Fruit fly (Drosophila melanogaster) whole organism, embryonic: ENCODE data around the gene CG45081.

Experiments used
- Atf3 ChIP-seq: fragments of 200-800 bp; sonication (Bioruptor generic); optimal IDR thresholded peaks from 3 replicates; lab custom pipeline; 2016; ENCODE audit warnings: missing biosample characterization, missing genetic modification characterization
- B-H2 ChIP-seq: fragments of 200-800 bp; sonication (Bioruptor generic); optimal IDR thresholded peaks from 2 replicates; lab custom pipeline; 2018; ENCODE audit warnings: missing biosample characterization, mild to moderate bottlenecking, missing genetic modification characterization
- CG10565 ChIP-seq: fragments of 200-800 bp; sonication (Bioruptor generic); optimal IDR thresholded peaks from 3 replicates; lab custom pipeline; 2016; ENCODE audit warnings: missing biosample characterization, mild to moderate bottlenecking, missing genetic modification characterization
- CG10654 ChIP-seq: fragments of 200-800 bp; sonication (Bioruptor generic); optimal IDR thresholded peaks from 2 replicates; lab custom pipeline; 2016; ENCODE audit warnings: missing biosample characterization, missing genetic modification characterization
- CG12236 ChIP-seq: fragments of 200-800 bp; sonication (Bioruptor generic); optimal IDR thresholded peaks from 2 replicates; lab custom pipeline; 2016; ENCODE audit warnings: missing biosample characterization, missing genetic modification characterization
- CG13296 ChIP-seq: fragments of 200-800 bp; sonication (Bioruptor generic); optimal IDR thresholded peaks from 3 replicates; lab custom pipeline; 2018; ENCODE audit warnings: missing biosample characterization, mild to moderate bottlenecking, missing genetic modification characterization
- CG13424 ChIP-seq: fragments of 200-800 bp; sonication (Bioruptor generic); optimal IDR thresholded peaks from 2 replicates; lab custom pipeline; 2019; ENCODE audit warnings: missing biosample characterization, mild to moderate bottlenecking, missing genetic modification characterization, moderate library complexity
- CG15514 ChIP-seq: fragments of 200-800 bp; sonication (Bioruptor generic); optimal IDR thresholded peaks from 3 replicates; lab custom pipeline; 2017; ENCODE audit warnings: missing biosample characterization, missing genetic modification characterization, mild to moderate bottlenecking, moderate library complexity, missing genetic modification reagents
- CG1602 ChIP-seq: fragments of 200-800 bp; sonication (Bioruptor generic); optimal IDR thresholded peaks from 3 replicates; lab custom pipeline; 2016; ENCODE audit warnings: missing biosample characterization, missing genetic modification characterization
- CG1647 ChIP-seq: fragments of 200-800 bp; sonication (Bioruptor generic); optimal IDR thresholded peaks from 3 replicates; lab custom pipeline; 2016; ENCODE audit warnings: missing biosample characterization, missing genetic modification characterization
- CG17829 ChIP-seq: fragments of 200-800 bp; optimal IDR thresholded peaks from 2 replicates; lab custom pipeline; 2019; ENCODE audit warnings: missing biosample characterization, mild to moderate bottlenecking, missing genetic modification characterization, moderate library complexity
- CG17912 ChIP-seq: fragments of 200-800 bp; sonication (Bioruptor generic); optimal IDR thresholded peaks from 2 replicates; lab custom pipeline; 2018; ENCODE audit warnings: missing biosample characterization, mild to moderate bottlenecking, missing genetic modification characterization
- CG2120 ChIP-seq: fragments of 200-800 bp; sonication (Bioruptor generic); optimal IDR thresholded peaks from 3 replicates; lab custom pipeline; 2016; ENCODE audit warnings: missing biosample characterization, missing genetic modification characterization
- CG3065 ChIP-seq: fragments of 200-800 bp; sonication (Bioruptor generic); optimal IDR thresholded peaks from 2 replicates; lab custom pipeline; 2016; ENCODE audit warnings: missing biosample characterization, missing genetic modification characterization
- CG31224 ChIP-seq: fragments of 200-800 bp; sonication (Bioruptor generic); IDR thresholded peaks from 2 replicates; pipeline ENCODE4 v1.3.6; 2022; ENCODE audit warnings: missing biosample characterization, missing genetic modification characterization
- CG34376 ChIP-seq: fragments of 200-800 bp; sonication (Bioruptor generic); optimal IDR thresholded peaks from 2 replicates; lab custom pipeline; 2018; ENCODE audit warnings: missing biosample characterization, mild to moderate bottlenecking, missing genetic modification characterization
- CG3838 ChIP-seq: fragments of 200-800 bp; sonication (Bioruptor generic); optimal IDR thresholded peaks from 3 replicates; lab custom pipeline; 2016; ENCODE audit warnings: missing biosample characterization, missing genetic modification characterization
- CG4820 ChIP-seq: fragments of 200-800 bp; sonication (Bioruptor generic); optimal IDR thresholded peaks from 3 replicates; lab custom pipeline; 2016; ENCODE audit warnings: missing biosample characterization, missing genetic modification characterization
- CG6654 ChIP-seq: fragments of 200-800 bp; sonication (Bioruptor generic); optimal IDR thresholded peaks from 2 replicates; lab custom pipeline; 2017; ENCODE audit warnings: missing biosample characterization, mild to moderate bottlenecking, missing genetic modification characterization
- CHES-1-like ChIP-seq: fragments of 200-800 bp; sonication (Bioruptor generic); optimal IDR thresholded peaks from 2 replicates; lab custom pipeline; 2016; ENCODE audit warnings: missing biosample characterization, missing genetic modification characterization
- CTCF ChIP-seq: fragments of 200-800 bp; sonication (Bioruptor generic); optimal IDR thresholded peaks from 2 replicates; lab custom pipeline; 2017; ENCODE audit warnings: missing biosample characterization, mild to moderate bottlenecking, missing genetic modification characterization, moderate library complexity
- Dll ChIP-seq: fragments of 200-800 bp; sonication (Bioruptor generic); IDR thresholded peaks from 4 replicates; pipeline ENCODE4 v1.3.6; 2022; ENCODE audit warnings: missing biosample characterization, missing genetic modification characterization; ENCODE audit not compliant: partially characterized antibody
- Doc2 ChIP-seq: fragments of 200-800 bp; sonication (Bioruptor generic); IDR thresholded peaks from 2 replicates; pipeline ENCODE4 v1.3.6; 2022; ENCODE audit warnings: missing biosample characterization, missing genetic modification characterization
- Ets65A ChIP-seq: fragments of 200-800 bp; sonication (Bioruptor generic); peaks from one replicate; lab custom pipeline; 2016; ENCODE audit warnings: missing biosample characterization, missing genetic modification characterization
- Fer2 ChIP-seq: fragments of 200-800 bp; sonication (Bioruptor generic); optimal IDR thresholded peaks from 2 replicates; lab custom pipeline; 2018; ENCODE audit warnings: missing biosample characterization, mild to moderate bottlenecking, missing genetic modification characterization, moderate library complexity
- H2.0 ChIP-seq: fragments of 200-800 bp; sonication (Bioruptor generic); IDR thresholded peaks from 2 replicates; pipeline ENCODE4 v1.3.6; 2022; ENCODE audit warnings: missing biosample characterization, missing genetic modification characterization
- Hmr ChIP-seq: fragments of 200-800 bp; sonication (Bioruptor generic); optimal IDR thresholded peaks from 3 replicates; lab custom pipeline; 2017; ENCODE audit warnings: mild to moderate bottlenecking, missing biosample characterization, missing genetic modification reagents, missing genetic modification characterization
- Hsf ChIP-seq: fragments of 200-800 bp; sonication (Bioruptor generic); optimal IDR thresholded peaks from 3 replicates; lab custom pipeline; 2016; ENCODE audit warnings: missing biosample characterization, missing genetic modification characterization
- Jarid2 ChIP-seq: fragments of 200-800 bp; sonication (Bioruptor generic); optimal IDR thresholded peaks from 3 replicates; lab custom pipeline; 2017; ENCODE audit warnings: mild to moderate bottlenecking, missing biosample characterization, missing genetic modification reagents, missing genetic modification characterization
- Mes4 ChIP-seq: fragments of 200-800 bp; sonication (Bioruptor generic); optimal IDR thresholded peaks from 2 replicates; lab custom pipeline; 2016; ENCODE audit warnings: missing biosample characterization, missing genetic modification characterization
- Optix ChIP-seq: fragments of 200-800 bp; sonication (Bioruptor generic); IDR thresholded peaks from 3 replicates; pipeline ENCODE4 v1.3.6; 2022; ENCODE audit warnings: missing biosample characterization, missing genetic modification characterization
- PHDP ChIP-seq: fragments of 200-800 bp; sonication (Bioruptor generic); optimal IDR thresholded peaks from 3 replicates; lab custom pipeline; 2018; ENCODE audit warnings: missing biosample characterization, mild to moderate bottlenecking, missing genetic modification characterization, moderate library complexity
- Rx ChIP-seq: fragments of 200-800 bp; sonication (Bioruptor generic); IDR thresholded peaks from 2 replicates; pipeline ENCODE4 v1.3.6; 2022; ENCODE audit warnings: missing biosample characterization, missing genetic modification characterization
- Taf1 ChIP-seq: fragments of 200-800 bp; sonication (Bioruptor generic); IDR thresholded peaks from 2 replicates; pipeline ENCODE4 v1.3.6; 2022; ENCODE audit warnings: missing biosample characterization, missing genetic modification characterization
- ab ChIP-seq: fragments of 200-800 bp; sonication (Bioruptor generic); optimal IDR thresholded peaks from 2 replicates; lab custom pipeline; 2016; ENCODE audit warnings: missing biosample characterization, missing genetic modification characterization
- aop ChIP-seq: fragments of 200-800 bp; sonication (Bioruptor generic); IDR thresholded peaks from 2 replicates; pipeline ENCODE4 v1.3.6; 2022; ENCODE audit warnings: missing biosample characterization, missing genetic modification characterization
- ash1 ChIP-seq: fragments of 200-800 bp; sonication (Bioruptor generic); optimal IDR thresholded peaks from 2 replicates; lab custom pipeline; 2018; ENCODE audit warnings: missing biosample characterization, mild to moderate bottlenecking, missing genetic modification characterization
- cas ChIP-seq: fragments of 200-800 bp; sonication (Bioruptor generic); IDR thresholded peaks from 2 replicates; pipeline ENCODE4 v1.3.6; 2022; ENCODE audit warnings: missing biosample characterization, missing genetic modification characterization
- cato ChIP-seq: fragments of 200-800 bp; sonication (Bioruptor generic); optimal IDR thresholded peaks from 2 replicates; lab custom pipeline; 2016; ENCODE audit warnings: missing biosample characterization, missing genetic modification characterization, borderline replicate concordance
- crp ChIP-seq, 2 experiments: fragments of 200-800 bp; sonication (Bioruptor generic); optimal IDR thresholded peaks; 2 replicates in 1 of 2; 3 replicates in 1 of 2; lab custom pipeline; 2017; ENCODE audit warnings: missing biosample characterization in 2 of 2, missing genetic modification characterization in 2 of 2, mild to moderate bottlenecking in 1 of 2, moderate library complexity in 1 of 2
- da ChIP-seq: fragments of 200-800 bp; sonication (Bioruptor generic); optimal IDR thresholded peaks from 2 replicates; lab custom pipeline; 2016; ENCODE audit warnings: missing biosample characterization, missing genetic modification characterization
- fd96Cb ChIP-seq: fragments of 200-800 bp; sonication (Bioruptor generic); optimal IDR thresholded peaks from 2 replicates; lab custom pipeline; 2018; ENCODE audit warnings: missing biosample characterization, mild to moderate bottlenecking, missing genetic modification characterization, moderate library complexity
- luna ChIP-seq: fragments of 200-800 bp; sonication (Bioruptor generic); optimal IDR thresholded peaks from 2 replicates; lab custom pipeline; 2016; ENCODE audit warnings: missing biosample characterization, missing genetic modification characterization
- mam ChIP-seq: fragments of 200-800 bp; sonication (Bioruptor generic); optimal IDR thresholded peaks from 3 replicates; lab custom pipeline; 2016; ENCODE audit warnings: missing biosample characterization, missing genetic modification characterization
- nom ChIP-seq: fragments of 200-800 bp; sonication (Bioruptor generic); optimal IDR thresholded peaks from 2 replicates; lab custom pipeline; 2017; ENCODE audit warnings: missing biosample characterization, missing genetic modification characterization, mild to moderate bottlenecking, moderate library complexity, missing genetic modification reagents
- pum ChIP-seq: fragments of 200-800 bp; sonication (Bioruptor generic); optimal IDR thresholded peaks from 2 replicates; lab custom pipeline; 2016; ENCODE audit warnings: missing biosample characterization, missing genetic modification characterization
- ro ChIP-seq: fragments of 200-800 bp; sonication (Bioruptor generic); IDR thresholded peaks from 2 replicates; pipeline ENCODE4 v1.3.6; 2022; ENCODE audit warnings: missing biosample characterization, missing genetic modification characterization
- run ChIP-seq: fragments of 200-800 bp; sonication (Bioruptor generic); optimal IDR thresholded peaks from 3 replicates; lab custom pipeline; 2018; ENCODE audit warnings: missing biosample characterization, mild to moderate bottlenecking, missing genetic modification characterization
- slou ChIP-seq: fragments of 200-800 bp; sonication (Bioruptor generic); optimal IDR thresholded peaks from 3 replicates; lab custom pipeline; 2016; ENCODE audit warnings: missing biosample characterization, missing genetic modification characterization
- ssp ChIP-seq: fragments of 200-800 bp; sonication (Bioruptor generic); IDR thresholded peaks from 2 replicates; pipeline ENCODE4 v1.3.6; 2022; ENCODE audit warnings: missing biosample characterization, missing genetic modification characterization
- twi ChIP-seq: fragments of 200-800 bp; optimal IDR thresholded peaks from 2 replicates; lab custom pipeline; 2019; ENCODE audit warnings: missing biosample characterization, mild to moderate bottlenecking, missing genetic modification characterization, moderate library complexity
- unpg ChIP-seq: fragments of 200-800 bp; sonication (Bioruptor generic); optimal IDR thresholded peaks from 3 replicates; lab custom pipeline; 2018; ENCODE audit warnings: missing biosample characterization, mild to moderate bottlenecking, missing genetic modification characterization, moderate library complexity

CG45081 gene

DNA sequence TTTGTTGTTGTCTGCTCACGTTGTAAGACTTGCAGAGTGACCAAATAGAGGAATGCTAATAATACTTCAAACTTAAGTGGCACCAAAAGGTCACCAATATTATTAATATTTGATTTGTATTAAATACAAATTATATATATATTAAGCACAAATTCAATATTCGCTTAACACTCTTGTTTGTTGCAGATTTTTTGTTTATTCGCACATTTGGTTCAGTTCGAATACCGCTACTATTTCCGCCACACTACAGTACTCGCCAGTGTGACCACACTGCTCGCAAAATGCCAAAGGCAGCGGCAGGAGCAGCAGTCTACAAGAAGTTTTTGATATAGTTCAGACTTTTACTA, 1.7 kb upstream of the CG45081 start, which contains the start of gene Max (continued):
- no peak for TF ChIP-seq CG10565 (GFP tag; lab: Kevin White, UChicago)
- no peak for TF ChIP-seq Jarid2 (GFP tag; lab: Kevin White, UChicago)
- peak; percentile 44 for TF ChIP-seq CG1602
- no peak for TF ChIP-seq ash1 (GFP tag; lab: Kevin White, UChicago)
- TF ChIP-seq cato: peak; percentile 8
- TF ChIP-seq mam (GFP tag; lab: Kevin White, UChicago): no peak
- TF ChIP-seq aop (GFP tag; lab: Robert Waterston, UW): peak; percentile 18; the same call in 1 of the 2 replicates
- 0 out of 2 replicates have a peak, but pooled peaks have one; percentile 36 for TF ChIP-seq Taf1 (GFP tag; lab: Robert Waterston, UW)
- peak; percentile 49; the same call in 2 of the 3 replicates for TF ChIP-seq Optix
- TF ChIP-seq nom (GFP tag; lab: Kevin White, UChicago): peak; percentile 32
- peak; percentile 46 for TF ChIP-seq CG34376 (GFP tag; lab: Kevin White, UChicago)
- no peak for TF ChIP-seq luna (GFP tag; lab: Kevin White, UChicago)
- TF ChIP-seq crp (GFP tag; optimal IDR thresholded peaks at IDR 0.05; lab: Kevin White, UChicago): peak in 1 of 2 experiments; percentile 31
- TF ChIP-seq CG6654 (GFP tag; lab: Kevin White, UChicago): peak; percentile 26
- TF ChIP-seq H2.0 (GFP tag; lab: Robert Waterston, UW): peak; percentile 80
- TF ChIP-seq CG10654 (GFP tag; lab: Kevin White, UChicago): peak; percentile 73
- peak; percentile 75 for TF ChIP-seq Hmr (GFP tag; lab: Kevin White, UChicago)
- TF ChIP-seq Fer2 (tag; lab: Kevin White, UChicago): peak; percentile 52
- peak; percentile 82 for TF ChIP-seq B-H2 (GFP tag; lab: Kevin White, UChicago)
- TF ChIP-seq run (tag; lab: Kevin White, UChicago): no peak
- TF ChIP-seq pum (GFP tag; lab: Kevin White, UChicago): no peak
- TF ChIP-seq slou (GFP tag; lab: Kevin White, UChicago): peak; percentile 24
- TF ChIP-seq CG3838 (GFP tag; lab: Kevin White, UChicago): peak; percentile 7
- peak; percentile 54 for TF ChIP-seq Hsf (GFP tag; lab: Kevin White, UChicago)
- TF ChIP-seq Doc2: no peak
- TF ChIP-seq ssp: no peak
- no peak for TF ChIP-seq CG12236
- no peak for TF ChIP-seq CHES-1-like (GFP tag; lab: Kevin White, UChicago)
- peak; percentile 85 for TF ChIP-seq CG17829
- no peak for TF ChIP-seq ab
- TF ChIP-seq da: no peak
- peak; percentile 66 for TF ChIP-seq CG2120 (GFP tag; lab: Kevin White, UChicago)
- TF ChIP-seq PHDP (tag; lab: Kevin White, UChicago): peak; percentile 83
- TF ChIP-seq ro: no peak
- TF ChIP-seq Rx (GFP tag; lab: Robert Waterston, UW): peak; percentile 53
- no peak for TF ChIP-seq CG1647
- no peak for TF ChIP-seq cas (GFP tag; lab: Robert Waterston, UW)
- TF ChIP-seq CG3065 (GFP tag; lab: Kevin White, UChicago): no peak
- TF ChIP-seq CG31224: peak; percentile 47; the same call in 1 of the 2 replicates
- TF ChIP-seq twi (tag; lab: Kevin White, UChicago): peak; percentile 53
- TF ChIP-seq CG13424 (tag; lab: Kevin White, UChicago): peak; percentile 83
- TF ChIP-seq CG4820 (GFP tag; lab: Kevin White, UChicago): peak; percentile 13
- TF ChIP-seq Mes4 (GFP tag; lab: Kevin White, UChicago): no peak
- 0 out of 4 replicates have a peak, but pooled peaks have one; percentile 39 for TF ChIP-seq Dll
- TF ChIP-seq CTCF: no peak
- peak; percentile 56 for TF ChIP-seq fd96Cb
- peak; percentile 50 for TF ChIP-seq CG17912 (GFP tag; lab: Kevin White, UChicago)
- peak; percentile 83 for TF ChIP-seq unpg (GFP tag; lab: Kevin White, UChicago)
- TF ChIP-seq CG15514 (GFP tag; lab: Kevin White, UChicago): peak; percentile 83
- peak; percentile 73 for TF ChIP-seq CG13296
- peak; percentile 41 for TF ChIP-seq Ets65A
- TF ChIP-seq Atf3: no peak
